Worm (Caenorhabditis elegans) whole organism, midembryonic: Measurements from ENCODE around the gene rpl-39.
A peak's percentile ranks its signal among the peaks of the same experiment; 100 is the strongest.

Experiments
- T22C8.4 ChIP-seq: fragments of 200-800 bp; sonication (Bioruptor generic); IDR thresholded peaks from 2 replicates; pipeline ENCODE4 v1.3.6; 2022; ENCODE audit warnings: missing genetic modification characterization, missing compliant biosample characterization
- cog-1 ChIP-seq: sonication (generic microtip); optimal IDR thresholded peaks from 2 replicates; lab custom pipeline; 2016; ENCODE audit warnings: missing genetic modification characterization, missing compliant biosample characterization
- flt-1 ChIP-seq: fragments of 200-800 bp; sonication (Bioruptor generic); IDR thresholded peaks from 2 replicates; pipeline ENCODE4 v1.3.6; 2022; ENCODE audit warnings: missing genetic modification characterization, missing compliant biosample characterization
- klf-2 ChIP-seq: fragments of 200-800 bp; sonication (Bioruptor generic); conservative IDR thresholded peaks from 2 replicates; pipeline ENCODE4 v1.3.6; 2022; ENCODE audit warnings: missing genetic modification reagents, missing genetic modification characterization, missing compliant biosample characterization
- med-1 ChIP-seq: sonication (generic microtip); optimal IDR thresholded peaks from 2 replicates; lab custom pipeline; 2017; ENCODE audit warnings: missing genetic modification characterization, mild to moderate bottlenecking, missing compliant biosample characterization, antibody characterized with exemption, missing genetic modification reagents; ENCODE audit not compliant: insufficient read depth
- ref-1 ChIP-seq: fragments of 200-800 bp; sonication (Bioruptor generic); conservative IDR thresholded peaks from 2 replicates; pipeline ENCODE4 v1.3.6; 2022; ENCODE audit warnings: missing genetic modification reagents, missing genetic modification characterization, missing compliant biosample characterization
- tab-1 ChIP-seq: fragments of 200-800 bp; sonication (Bioruptor generic); IDR thresholded peaks from 2 replicates; pipeline ENCODE4 v1.3.6; 2022; ENCODE audit warnings: missing genetic modification characterization, missing compliant biosample characterization
- ztf-23 ChIP-seq: fragments of 200-800 bp; sonication (Bioruptor generic); IDR thresholded peaks from 2 replicates; pipeline ENCODE4 v1.3.6; 2022; ENCODE audit warnings: missing genetic modification reagents, missing genetic modification characterization, missing compliant biosample characterization
- ztf-29 ChIP-seq: fragments of 200-800 bp; sonication (Bioruptor generic); IDR thresholded peaks from 2 replicates; pipeline ENCODE4 v1.3.6; 2022; ENCODE audit warnings: missing genetic modification reagents, missing genetic modification characterization, missing compliant biosample characterization

Gene rpl-39

DNA sequence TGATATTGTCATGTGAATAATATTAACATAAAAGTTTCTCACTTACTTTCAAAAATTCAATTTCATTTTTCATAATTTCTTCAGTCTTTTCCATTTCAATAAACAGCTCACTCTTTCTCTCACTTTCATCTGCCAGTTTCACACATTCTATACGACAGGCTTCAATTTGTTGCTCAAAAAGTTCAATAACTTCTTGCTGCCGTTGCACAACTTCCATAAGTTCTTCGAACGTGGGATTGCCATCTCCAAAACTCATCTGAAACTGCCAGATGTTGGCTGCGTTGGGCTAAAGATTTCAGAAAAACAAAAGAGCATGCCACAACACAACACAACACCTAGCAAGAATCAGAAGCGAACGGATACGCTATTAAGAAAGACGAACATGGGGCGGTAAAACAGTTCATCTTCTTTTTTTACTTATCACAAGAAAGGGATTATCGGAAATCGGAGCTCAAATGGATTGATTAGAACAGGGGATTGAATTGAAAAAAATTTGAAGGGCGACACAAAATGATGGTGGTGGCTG, 42.6 kb downstream of the rpl-39 start:
- TF ChIP-seq klf-2 (GFP tag; lab: Robert Waterston, UW) = no peak
- TF ChIP-seq med-1 = no peak
- no peak for TF ChIP-seq tab-1 (GFP tag; lab: Robert Waterston, UW)
- TF ChIP-seq ztf-23 = no peak
- no peak for TF ChIP-seq flt-1 (GFP tag; lab: Robert Waterston, UW)
- no peak for TF ChIP-seq ztf-29 (GFP tag; lab: Robert Waterston, UW)
- TF ChIP-seq ref-1 (GFP tag; lab: Robert Waterston, UW) = no peak
- no peak for TF ChIP-seq cog-1 (tag; lab: Kevin White, UChicago)
- no peak for TF ChIP-seq T22C8.4 (GFP tag; lab: Robert Waterston, UW)

ce11 chrV:7730488-7730887, 45.4 kb downstream of the rpl-39 start:
- TF ChIP-seq flt-1 (GFP tag; lab: Robert Waterston, UW) (peak; percentile 77; the same call in 1 of the 2 replicates), ref-1 (GFP tag; lab: Robert Waterston, UW) (no peak), T22C8.4 (GFP tag; lab: Robert Waterston, UW) (no peak), tab-1 (GFP tag; lab: Robert Waterston, UW) (no peak), klf-2 (GFP tag; lab: Robert Waterston, UW) (0 out of 2 replicates have a peak, but pooled peaks have one; percentile 36)

DNA sequence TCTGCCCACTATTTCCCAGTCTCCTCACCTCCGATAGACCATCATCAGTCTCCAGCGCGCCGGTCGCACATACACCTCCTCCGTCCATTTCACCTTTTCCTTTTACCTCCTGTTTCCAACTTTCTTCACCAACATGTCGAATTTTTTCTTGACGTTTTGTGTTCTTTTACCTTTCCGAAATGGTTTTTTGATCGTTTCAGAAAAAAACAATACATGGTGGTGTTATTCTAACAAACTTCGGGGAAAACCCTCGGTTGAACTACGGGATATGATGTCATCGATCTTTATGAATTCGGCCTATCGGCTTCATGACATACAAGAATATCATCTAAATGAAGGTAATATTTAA, 47.2 kb downstream of the rpl-39 start, which contains the start of gene Y97E10C.1:
Gene Y97E10C.1, plus strand, starts transcription at position 201 of the 349 bp plus-strand sequence.
- TF ChIP-seq flt-1 (GFP tag; lab: Robert Waterston, UW) = no peak
- TF ChIP-seq ztf-23 = no peak
- no peak for TF ChIP-seq klf-2 (GFP tag; lab: Robert Waterston, UW)
- TF ChIP-seq T22C8.4 (GFP tag; lab: Robert Waterston, UW) = no peak
- TF ChIP-seq med-1 = no peak
- no peak for TF ChIP-seq ref-1 (GFP tag; lab: Robert Waterston, UW)
- no peak for TF ChIP-seq cog-1 (tag; lab: Kevin White, UChicago)

DNA sequence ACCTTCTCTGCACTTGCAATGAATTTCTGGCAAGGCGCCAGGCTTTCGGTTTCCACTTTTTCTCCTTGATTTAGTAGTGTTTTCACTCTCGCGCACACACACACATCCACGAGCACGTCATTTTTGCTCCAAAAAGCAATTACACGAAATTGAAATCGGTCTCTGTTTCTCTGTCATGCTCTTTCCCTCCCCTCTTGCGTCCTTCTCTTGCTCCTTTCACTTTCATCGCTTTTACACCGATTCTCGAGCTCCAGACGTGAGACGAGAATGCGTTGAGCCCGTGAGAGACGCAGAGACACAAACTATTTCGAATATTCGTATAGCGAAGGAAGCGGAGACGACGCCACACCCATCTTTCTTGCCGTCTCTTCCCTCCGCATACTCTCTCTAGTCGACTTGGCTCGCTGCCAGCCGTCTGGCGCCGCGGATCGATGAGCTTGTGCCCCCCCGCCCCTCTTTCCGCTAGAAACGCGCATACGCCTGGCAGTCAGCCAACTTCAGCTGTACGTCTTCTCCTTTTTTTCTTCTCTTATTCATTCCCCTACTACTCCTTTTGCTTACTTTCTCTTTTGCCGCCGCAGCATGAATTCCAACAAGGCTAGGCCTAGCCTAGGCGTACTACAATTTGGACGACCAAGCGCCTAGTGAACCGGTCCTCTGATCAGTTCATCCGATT, 47.7 kb downstream of the rpl-39 start:
- TF ChIP-seq flt-1 (GFP tag; lab: Robert Waterston, UW) (0 out of 2 replicates have a peak, but pooled peaks have one; percentile 41), cog-1 (tag; lab: Kevin White, UChicago) (peak; percentile 48), ztf-29 (GFP tag; lab: Robert Waterston, UW) (no peak), klf-2 (GFP tag; lab: Robert Waterston, UW) (0 out of 2 replicates have a peak, but pooled peaks have one; percentile 36)

- no peak for TF ChIP-seq klf-2 (GFP tag; lab: Robert Waterston, UW)
- TF ChIP-seq tab-1 (GFP tag; lab: Robert Waterston, UW) = no peak
- TF ChIP-seq cog-1 (tag; lab: Kevin White, UChicago) = no peak
- no peak for TF ChIP-seq flt-1 (GFP tag; lab: Robert Waterston, UW)
- no peak for TF ChIP-seq med-1
- TF ChIP-seq T22C8.4 (GFP tag; lab: Robert Waterston, UW) = no peak
Measured at ce11 chrV:7726927-7727326, 49.0 kb downstream of the rpl-39 start.

DNA sequence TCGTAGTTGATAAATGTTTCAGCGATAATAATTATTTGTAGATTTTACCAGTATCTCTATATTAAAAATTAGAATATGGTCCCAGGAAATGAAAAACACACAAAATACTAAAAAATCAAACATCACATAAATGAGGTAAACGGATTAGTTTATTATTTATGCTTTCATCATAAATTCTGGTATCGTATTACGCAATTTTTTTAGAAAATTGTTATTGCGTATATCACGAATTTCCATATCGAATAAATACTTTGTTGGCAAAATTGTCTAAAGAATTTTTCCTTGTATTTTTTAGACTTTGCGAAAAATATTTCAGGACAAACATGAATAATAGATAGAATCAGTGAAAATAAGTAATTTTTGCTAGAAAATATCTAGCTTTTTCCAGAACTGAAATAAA, 49.7 kb downstream of the rpl-39 start:
- TF ChIP-seq cog-1 (tag; lab: Kevin White, UChicago) = no peak
- no peak for TF ChIP-seq ref-1 (GFP tag; lab: Robert Waterston, UW)
